Worm (Caenorhabditis elegans) whole organism, young adult: ENCODE measurements around the gene gst-36.
A peak's percentile ranks its signal among the peaks of the same experiment; 100 is the strongest.

ENCODE experiments used
- B0336.3 ChIP-seq: fragments of 200-800 bp; sonication (Bioruptor generic); IDR thresholded peaks from 2 replicates; pipeline ENCODE4 v1.3.6; 2022; ENCODE audit warnings: missing genetic modification characterization, missing compliant biosample characterization
- F23B12.7 ChIP-seq: sonication (generic microtip); optimal IDR thresholded peaks from 2 replicates; lab custom pipeline; 2017; ENCODE audit warnings: missing genetic modification characterization, mild to moderate bottlenecking, missing compliant biosample characterization, antibody characterized with exemption, moderate library complexity; ENCODE audit not compliant: insufficient read depth
- F33H1.4 ChIP-seq: fragments of 200-800 bp; sonication (Bioruptor generic); IDR thresholded peaks from 2 replicates; pipeline ENCODE4 v1.3.6; 2022; ENCODE audit warnings: missing genetic modification reagents, missing genetic modification characterization, missing compliant biosample characterization
- F49E8.2 ChIP-seq: sonication (generic microtip); optimal IDR thresholded peaks from 3 replicates; lab custom pipeline; 2017; ENCODE audit warnings: missing genetic modification characterization, mild to moderate bottlenecking, missing compliant biosample characterization, antibody characterized with exemption, moderate library complexity; ENCODE audit not compliant: insufficient read depth
- K11D2.4 ChIP-seq: fragments of 200-800 bp; sonication (Bioruptor generic); IDR thresholded peaks from 2 replicates; pipeline ENCODE4 v1.3.6; 2022; ENCODE audit warnings: missing genetic modification reagents, missing genetic modification characterization, missing compliant biosample characterization
- K12H6.12 ChIP-seq: fragments of 200-800 bp; sonication (Bioruptor generic); optimal IDR thresholded peaks from 2 replicates; lab custom pipeline; 2018; ENCODE audit warnings: mild to moderate bottlenecking, missing genetic modification characterization, missing compliant biosample characterization
- ZK185.1 ChIP-seq: sonication (generic microtip); optimal IDR thresholded peaks from 2 replicates; lab custom pipeline; 2016; ENCODE audit warnings: mild to moderate bottlenecking, missing genetic modification characterization, missing compliant biosample characterization; ENCODE audit not compliant: poor library complexity, severe bottlenecking
- akir-1 ChIP-seq: fragments of 200-800 bp; sonication (Bioruptor generic); optimal IDR thresholded peaks from 2 replicates; lab custom pipeline; 2018; ENCODE audit warnings: mild to moderate bottlenecking, missing genetic modification characterization, moderate library complexity, missing compliant biosample characterization
- ama-1 ChIP-seq, 3 experiments: fragments of 150-350 bp in 1 of 3; sonication (generic microtip) in 2 of 3; optimal IDR thresholded peaks; 2 replicates each; lab custom pipeline; 2014 to 2018; ENCODE audit warnings: missing biosample characterization in 2 of 3, missing genetic modification characterization in 2 of 3, missing genetic modification reagents in 2 of 3
- attf-3 ChIP-seq: fragments of 200-800 bp; sonication (Bioruptor generic); conservative IDR thresholded peaks from 2 replicates; pipeline ENCODE4 v1.3.6; 2022; ENCODE audit warnings: missing genetic modification reagents, missing genetic modification characterization, missing compliant biosample characterization
- attf-5 ChIP-seq: fragments of 200-800 bp; sonication (Bioruptor generic); optimal IDR thresholded peaks from 2 replicates; lab custom pipeline; 2018; ENCODE audit warnings: mild to moderate bottlenecking, missing genetic modification characterization, missing compliant biosample characterization
- bed-2 ChIP-seq: fragments of 200-800 bp; sonication (Bioruptor generic); IDR thresholded peaks from 2 replicates; pipeline ENCODE4 v1.3.6; 2022; ENCODE audit warnings: missing genetic modification reagents, missing genetic modification characterization, missing compliant biosample characterization
- ceh-100 ChIP-seq: fragments of 200-800 bp; sonication (Bioruptor generic); IDR thresholded peaks from 2 replicates; pipeline ENCODE4 v1.3.6; 2022; ENCODE audit warnings: missing genetic modification reagents, missing genetic modification characterization, missing compliant biosample characterization
- ceh-27 ChIP-seq: fragments of 200-800 bp; sonication (Bioruptor generic); optimal IDR thresholded peaks from 2 replicates; lab custom pipeline; 2018; ENCODE audit warnings: mild to moderate bottlenecking, missing genetic modification characterization, moderate library complexity, missing compliant biosample characterization
- dox-1 ChIP-seq: fragments of 200-800 bp; sonication (Bioruptor generic); IDR thresholded peaks from 2 replicates; pipeline ENCODE4 v1.3.6; 2022; ENCODE audit warnings: missing genetic modification reagents, missing genetic modification characterization, missing compliant biosample characterization
- dpl-1 ChIP-seq: fragments of 150-350 bp; optimal IDR thresholded peaks from 2 replicates; lab custom pipeline; 2014; ENCODE audit warnings: missing biosample characterization, missing genetic modification reagents, missing genetic modification characterization
- ekl-4 ChIP-seq: fragments of 200-800 bp; sonication (Bioruptor generic); IDR thresholded peaks from 2 replicates; pipeline ENCODE4 v1.3.6; 2022; ENCODE audit warnings: missing genetic modification reagents, missing genetic modification characterization, missing compliant biosample characterization
- hmg-1.2 ChIP-seq: fragments of 200-800 bp; sonication (Bioruptor generic); IDR thresholded peaks from 2 replicates; pipeline ENCODE4 v1.3.6; 2022; ENCODE audit warnings: missing genetic modification reagents, missing genetic modification characterization, missing compliant biosample characterization
- hrde-1 ChIP-seq: sonication (generic microtip); optimal IDR thresholded peaks from 2 replicates; lab custom pipeline; 2016; ENCODE audit warnings: missing genetic modification characterization, mild to moderate bottlenecking, missing compliant biosample characterization, moderate library complexity, missing genotype, missing genetic modification reagents, borderline replicate concordance
- lag-1 ChIP-seq: fragments of 200-800 bp; sonication (Bioruptor generic); IDR thresholded peaks from 2 replicates; pipeline ENCODE4 v1.3.6; 2022; ENCODE audit warnings: missing genetic modification reagents, missing genetic modification characterization, missing compliant biosample characterization
- let-607 ChIP-seq, 2 experiments: fragments of 200-800 bp in 1 of 2; sonication (Bioruptor generic) in 1 of 2; sonication (generic microtip) in 1 of 2; optimal IDR thresholded peaks; 2 replicates each; lab custom pipeline; 2016 to 2018; ENCODE audit warnings: mild to moderate bottlenecking in 2 of 2, missing compliant biosample characterization in 2 of 2, missing genetic modification characterization in 2 of 2, moderate library complexity in 2 of 2, missing genotype in 1 of 2
- lin-40 ChIP-seq: sonication (generic microtip); optimal IDR thresholded peaks from 2 replicates; lab custom pipeline; 2016; ENCODE audit warnings: missing genetic modification characterization, mild to moderate bottlenecking, missing compliant biosample characterization, missing genotype, missing genetic modification reagents
- lsl-1 ChIP-seq: fragments of 200-800 bp; sonication (Bioruptor generic); optimal IDR thresholded peaks from 2 replicates; lab custom pipeline; 2018; ENCODE audit warnings: mild to moderate bottlenecking, missing genetic modification characterization, moderate library complexity, missing compliant biosample characterization
- madf-3 ChIP-seq: fragments of 200-800 bp; sonication (Bioruptor generic); IDR thresholded peaks from 2 replicates; pipeline ENCODE4 v1.3.6; 2022; ENCODE audit warnings: missing genetic modification reagents, missing genetic modification characterization, missing compliant biosample characterization
- madf-8 ChIP-seq: fragments of 200-800 bp; sonication (Bioruptor generic); conservative IDR thresholded peaks from 2 replicates; pipeline ENCODE4 v1.3.6; 2022; ENCODE audit warnings: missing genetic modification reagents, missing genetic modification characterization, missing compliant biosample characterization
- mcd-1 ChIP-seq: fragments of 200-800 bp; sonication (Bioruptor generic); IDR thresholded peaks from 2 replicates; pipeline ENCODE4 v1.3.6; 2022; ENCODE audit warnings: missing genetic modification reagents, missing genetic modification characterization, missing compliant biosample characterization
- nhr-179 ChIP-seq: sonication (generic microtip); optimal IDR thresholded peaks from 2 replicates; lab custom pipeline; 2016; ENCODE audit warnings: mild to moderate bottlenecking, missing genetic modification characterization, missing compliant biosample characterization
- nhr-27 ChIP-seq: fragments of 200-800 bp; sonication (Bioruptor generic); optimal IDR thresholded peaks from 2 replicates; lab custom pipeline; 2018; ENCODE audit warnings: mild to moderate bottlenecking, missing genetic modification characterization, moderate library complexity, missing compliant biosample characterization
- nhr-80 ChIP-seq: sonication (generic microtip); optimal IDR thresholded peaks from 2 replicates; lab custom pipeline; 2016; ENCODE audit warnings: missing genetic modification characterization, missing compliant biosample characterization
- nhr-90 ChIP-seq: sonication (generic microtip); optimal IDR thresholded peaks from 2 replicates; lab custom pipeline; 2016; ENCODE audit warnings: missing genotype, mild to moderate bottlenecking, missing genetic modification characterization, missing compliant biosample characterization
- pbrm-1 ChIP-seq: fragments of 200-800 bp; sonication (Bioruptor generic); IDR thresholded peaks from 2 replicates; pipeline ENCODE4 v1.3.6; 2022; ENCODE audit warnings: missing genetic modification reagents, missing genetic modification characterization, missing compliant biosample characterization
- sdz-38 ChIP-seq: sonication (generic microtip); optimal IDR thresholded peaks from 2 replicates; lab custom pipeline; 2016; ENCODE audit warnings: missing genotype, missing genetic modification characterization, missing compliant biosample characterization
- snpc-1.1 ChIP-seq: sonication (generic microtip); optimal IDR thresholded peaks from 2 replicates; lab custom pipeline; 2017; ENCODE audit warnings: missing genetic modification characterization, mild to moderate bottlenecking, missing compliant biosample characterization, antibody characterized with exemption, moderate library complexity, missing genotype, missing genetic modification reagents; ENCODE audit not compliant: insufficient read depth
- snpc-1.3 ChIP-seq: sonication (generic microtip); optimal IDR thresholded peaks from 2 replicates; lab custom pipeline; 2017; ENCODE audit warnings: missing genetic modification characterization, mild to moderate bottlenecking, missing compliant biosample characterization, antibody characterized with exemption, moderate library complexity, missing genotype, missing genetic modification reagents; ENCODE audit not compliant: insufficient read depth
- zfh-2 ChIP-seq: fragments of 200-800 bp; sonication (Bioruptor generic); conservative IDR thresholded peaks from 2 replicates; pipeline ENCODE4 v1.3.6; 2022; ENCODE audit warnings: missing genetic modification reagents, missing genetic modification characterization, missing compliant biosample characterization
- ztf-3 ChIP-seq: fragments of 200-800 bp; sonication (Bioruptor generic); optimal IDR thresholded peaks from 2 replicates; lab custom pipeline; 2018; ENCODE audit warnings: mild to moderate bottlenecking, missing genetic modification characterization, missing compliant biosample characterization

gst-36 gene

ce11 chrX:9837989-9838541 is 24.7 kb downstream of the gst-36 start, which contains the start of gene ipla-2 (continued):
- peak; percentile 36; the same call in 1 of the 2 replicates for TF ChIP-seq hmg-1.2
- TF ChIP-seq nhr-80 (tag; lab: Kevin White, UChicago): peak; percentile 72

DNA sequence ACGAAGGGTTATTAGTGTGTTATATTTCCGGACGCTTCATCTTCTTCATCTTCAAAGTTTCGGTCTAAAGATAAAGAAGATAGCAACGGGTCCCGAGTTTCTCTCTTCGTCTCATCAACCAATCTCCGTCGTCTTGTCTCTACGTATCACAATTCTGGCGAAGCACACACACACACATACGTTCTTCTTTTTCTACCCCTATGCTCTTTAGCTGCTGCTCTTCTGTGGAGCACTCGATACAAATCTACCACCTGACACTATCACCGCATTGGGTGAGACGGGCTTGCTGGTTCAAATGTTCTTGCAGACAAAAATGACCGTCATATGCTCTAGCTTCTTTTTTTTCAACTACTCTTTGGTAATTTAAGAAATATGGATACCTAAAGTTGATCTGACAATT is 30.4 kb downstream of the gst-36 start:
- TF ChIP-seq sdz-38 (tag; lab: Kevin White, UChicago): no peak
- TF ChIP-seq snpc-1.1 (tag; lab: Kevin White, UChicago): no peak
- no peak for TF ChIP-seq hrde-1 (tag; lab: Kevin White, UChicago)
- TF ChIP-seq ekl-4 (GFP tag; lab: Robert Waterston, UW): no peak
- TF ChIP-seq akir-1 (GFP tag; lab: Kevin White, UChicago): no peak
- no peak for TF ChIP-seq bed-2
- no peak for TF ChIP-seq dpl-1 (GFP tag; lab: Kevin White, UChicago)
- no peak for TF ChIP-seq nhr-179
- no peak for TF ChIP-seq F33H1.4 (GFP tag; lab: Robert Waterston, UW)
- no peak for TF ChIP-seq B0336.3 (GFP tag; lab: Robert Waterston, UW)
- no peak for TF ChIP-seq attf-3 (GFP tag; lab: Robert Waterston, UW)
- no peak for TF ChIP-seq snpc-1.3 (tag; lab: Kevin White, UChicago)
- no peak for TF ChIP-seq nhr-90 (tag; lab: Kevin White, UChicago)
- TF ChIP-seq lag-1: no peak
- no peak for TF ChIP-seq madf-8 (GFP tag; lab: Robert Waterston, UW)
- TF ChIP-seq, all 124 proteins: peak for 0

DNA sequence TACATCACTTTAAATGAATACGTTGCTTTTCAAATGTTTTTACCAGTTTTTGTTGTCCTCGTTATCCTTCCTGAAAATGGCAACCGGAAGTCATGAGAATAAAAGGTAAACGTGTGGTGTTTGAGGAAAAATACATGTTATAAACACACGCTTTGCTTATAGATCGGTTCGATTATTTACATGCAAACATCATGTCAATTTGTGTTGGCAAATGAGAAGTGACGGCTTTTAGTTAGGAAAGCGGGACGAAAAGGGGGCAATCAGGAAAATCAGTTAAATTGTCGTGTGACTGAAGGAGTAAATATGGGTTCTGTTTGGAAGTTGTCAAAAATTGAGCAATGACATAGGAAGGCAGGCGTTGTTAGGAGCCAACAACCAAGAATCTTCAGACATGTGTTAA is 31.5 kb downstream of the gst-36 start, which contains the start of gene rrc-1:
TSS of gene rrc-1 (minus strand) at position 74 of the 400 bp plus-strand sequence.
- TF ChIP-seq madf-8 (GFP tag; lab: Robert Waterston, UW) (no peak), F49E8.2 (no peak), nhr-27 (no peak), F23B12.7 (tag; lab: Kevin White, UChicago) (no peak), ama-1 (optimal IDR thresholded peaks at IDR 0.05; lab: Kevin White, UChicago) (no peak), ama-1 (GFP tag; optimal IDR thresholded peaks at IDR 0.05; lab: Kevin White, UChicago) (no peak), bed-2 (no peak)

DNA sequence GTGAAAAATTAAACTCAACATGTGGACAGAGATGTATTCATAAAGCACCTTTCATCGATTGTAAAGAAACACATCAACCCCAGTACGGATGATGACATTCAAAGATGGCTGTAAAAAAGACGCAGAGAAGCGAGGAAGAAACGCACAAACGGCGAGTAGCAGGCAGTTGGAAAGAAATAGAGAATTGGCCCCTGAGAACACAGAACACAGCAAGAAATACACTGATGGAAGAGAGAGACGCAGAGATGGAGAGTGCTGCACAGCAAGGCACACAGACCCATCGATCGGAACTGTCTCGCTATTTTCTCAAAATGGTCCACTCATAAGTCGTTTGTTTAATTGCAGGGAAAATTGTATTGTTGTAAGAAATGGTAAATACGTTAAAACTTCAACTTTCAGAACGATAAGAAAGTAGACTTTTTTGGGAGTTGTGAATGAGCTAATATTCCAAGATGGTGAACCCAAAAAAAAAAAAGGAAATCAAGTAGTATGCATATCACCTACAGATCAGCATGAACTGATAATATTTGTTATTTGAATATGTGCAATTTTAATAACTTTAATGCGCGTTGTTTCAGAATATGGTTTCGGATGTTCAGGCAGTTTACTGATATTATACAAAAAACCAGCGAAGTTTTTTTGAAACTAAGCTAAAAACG is 40.0 kb downstream of the gst-36 start:
- TF ChIP-seq K12H6.12 (tag; lab: Kevin White, UChicago) (peak; percentile 48), ztf-3 (no peak), ceh-27 (GFP tag; lab: Kevin White, UChicago) (peak; percentile 26), nhr-80 (tag; lab: Kevin White, UChicago) (peak; percentile 62), mcd-1 (GFP tag; lab: Robert Waterston, UW) (peak; percentile 39; the same call in 1 of the 2 replicates), lsl-1 (GFP tag; lab: Kevin White, UChicago) (no peak), ZK185.1 (tag; lab: Kevin White, UChicago) (peak; percentile 66), dox-1 (GFP tag; lab: Robert Waterston, UW) (0 out of 2 replicates have a peak, but pooled peaks have one; percentile 47), madf-3 (GFP tag; lab: Robert Waterston, UW) (0 out of 2 replicates have a peak, but pooled peaks have one; percentile 23), attf-5 (GFP tag; lab: Kevin White, UChicago) (peak; percentile 35), pbrm-1 (GFP tag; lab: Robert Waterston, UW) (0 out of 2 replicates have a peak, but pooled peaks have one; percentile 30), let-607 (tag; optimal IDR thresholded peaks at IDR 0.05; lab: Kevin White, UChicago) (no peak), hmg-1.2 (peak; percentile 91), lin-40 (tag; lab: Kevin White, UChicago) (peak; percentile 69), zfh-2 (GFP tag; lab: Robert Waterston, UW) (peak; percentile 39; the same call in 1 of the 2 replicates), K11D2.4 (GFP tag; lab: Robert Waterston, UW) (0 out of 2 replicates have a peak, but pooled peaks have one; percentile 51), ceh-100 (no peak)
